Fruit fly (Drosophila melanogaster): ENCODE results near the gene CG18549.

The CG18549 gene

DNA sequence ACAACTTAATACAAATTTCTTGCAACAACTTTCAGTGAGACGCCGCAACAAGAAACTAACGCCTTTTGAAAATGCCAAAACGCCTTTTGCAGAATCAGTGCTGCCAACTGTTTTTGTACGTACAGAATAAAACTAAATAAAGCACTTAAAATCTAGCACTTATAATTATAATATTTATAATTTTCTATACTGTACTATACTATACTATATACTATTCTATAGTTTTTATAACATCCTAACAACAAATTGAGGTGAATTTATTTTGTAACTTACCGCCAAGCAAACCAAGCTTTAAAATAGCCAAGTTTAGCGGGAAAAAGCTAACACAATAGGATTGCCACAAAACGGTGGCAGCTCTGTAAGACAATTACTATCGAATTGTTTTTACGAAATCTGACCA lies 15.3 kb upstream of the CG18549 start, which contains the start of the genes Aos1 and Srlp (continued):
- peak; percentile 43 for TF ChIP-seq nom (GFP tag; optimal IDR thresholded peaks at IDR 0.05)
- TF ChIP-seq zfh2 (GFP tag; optimal IDR thresholded peaks at IDR 0.05), result peak; percentile 18
- TF ChIP-seq CG10462 (GFP tag; optimal IDR thresholded peaks at IDR 0.05), result no peak
- TF ChIP-seq chn (GFP tag; optimal IDR thresholded peaks at IDR 0.05), result no peak
- no peak for TF ChIP-seq Kr (GFP tag; optimal IDR thresholded peaks at IDR 0.05)
- no peak for TF ChIP-seq Vsx1 (GFP tag; optimal IDR thresholded peaks at IDR 0.05)
- no peak for TF ChIP-seq CG12769 (tag; optimal IDR thresholded peaks at IDR 0.05)
- no peak for TF ChIP-seq Myb (GFP tag; optimal IDR thresholded peaks at IDR 0.05)
- TF ChIP-seq CG14965 (GFP tag; optimal IDR thresholded peaks at IDR 0.05; ENCODE audit: borderline replicate concordance), result no peak
- TF ChIP-seq ATbp (GFP tag; optimal IDR thresholded peaks at IDR 0.05), result no peak
- TF ChIP-seq Deaf1 (tag; optimal IDR thresholded peaks at IDR 0.05), result no peak
- no peak for TF ChIP-seq org-1 (GFP tag; optimal IDR thresholded peaks at IDR 0.05)
- no peak for TF ChIP-seq NFAT (GFP tag; IDR thresholded peaks at IDR 0.05)
- TF ChIP-seq lab (GFP tag; optimal IDR thresholded peaks at IDR 0.05), result no peak
- TF ChIP-seq ttk (GFP tag; IDR thresholded peaks at IDR 0.05), result no peak
- TF ChIP-seq CG17568 (GFP tag; optimal IDR thresholded peaks at IDR 0.05), result no peak
- TF ChIP-seq mam (GFP tag; optimal IDR thresholded peaks at IDR 0.05), result peak; percentile 15
- no peak for TF ChIP-seq inv (GFP tag; IDR thresholded peaks at IDR 0.05; ENCODE audit: partially characterized antibody)
- no peak for TF ChIP-seq Hmx (GFP tag; optimal IDR thresholded peaks at IDR 0.05)
- no peak for TF ChIP-seq Hr51 (GFP tag; optimal IDR thresholded peaks at IDR 0.05)
- peak; percentile 61 for TF ChIP-seq PHDP (tag; optimal IDR thresholded peaks at IDR 0.05)
- peak; percentile 11 for TF ChIP-seq CG18011 (GFP tag; optimal IDR thresholded peaks at IDR 0.05)
- TF ChIP-seq CG6175 (GFP tag; IDR thresholded peaks at IDR 0.05), result no peak
- no peak for TF ChIP-seq CG6854 (GFP tag; optimal IDR thresholded peaks at IDR 0.05)
- TF ChIP-seq Abd-B (GFP tag; optimal IDR thresholded peaks at IDR 0.05), result peak; percentile 62
- no peak for TF ChIP-seq CG34422 (GFP tag; IDR thresholded peaks at IDR 0.05)
- no peak for TF ChIP-seq CG6791 (GFP tag; IDR thresholded peaks at IDR 0.05; ENCODE audit: partially characterized antibody)
- peak; percentile 3 for TF ChIP-seq CG1602 (GFP tag; optimal IDR thresholded peaks at IDR 0.05)
- no peak for TF ChIP-seq Taf1 (GFP tag; IDR thresholded peaks at IDR 0.05)
- TF ChIP-seq hb (GFP tag; IDR thresholded peaks at IDR 0.05; ENCODE audit: partially characterized antibody), result no peak
- TF ChIP-seq CG17328 (GFP tag; IDR thresholded peaks at IDR 0.05), result 0 out of 2 replicates have a peak, but pooled peaks have one; percentile 30
- no peak for TF ChIP-seq ssp (GFP tag; IDR thresholded peaks at IDR 0.05)
- no peak for TF ChIP-seq dmrt99B (tag; optimal IDR thresholded peaks at IDR 0.05)
- no peak for TF ChIP-seq CG11398 (GFP tag; optimal IDR thresholded peaks at IDR 0.05)
- no peak for TF ChIP-seq CG11085 (GFP tag; IDR thresholded peaks at IDR 0.05)
- peak; percentile 79 for TF ChIP-seq sug (tag; optimal IDR thresholded peaks at IDR 0.05)
- TF ChIP-seq CG17361 (GFP tag; IDR thresholded peaks at IDR 0.05), result peak; percentile 77
- TF ChIP-seq p53 (GFP tag; optimal IDR thresholded peaks at IDR 0.05), result no peak
- peak; percentile 11 for TF ChIP-seq CG11723 (GFP tag; optimal IDR thresholded peaks at IDR 0.05)
- no peak for TF ChIP-seq jing (GFP tag; optimal IDR thresholded peaks at IDR 0.05)
- TF ChIP-seq cwo (GFP tag; optimal IDR thresholded peaks at IDR 0.05), result no peak
- peak in 1 of 2 experiments; percentile 49 for TF ChIP-seq bsh (GFP tag; optimal IDR thresholded peaks at IDR 0.05)
- no peak for TF ChIP-seq CG5953 (GFP tag; IDR thresholded peaks at IDR 0.05)
- TF ChIP-seq Dfd (GFP tag; optimal IDR thresholded peaks at IDR 0.05), result no peak
- TF ChIP-seq CG10654 (GFP tag; optimal IDR thresholded peaks at IDR 0.05), result peak; percentile 24
- no peak for TF ChIP-seq h (optimal IDR thresholded peaks at IDR 0.05)
- TF ChIP-seq CG31365 (tag; optimal IDR thresholded peaks at IDR 0.05), result no peak
- TF ChIP-seq seq (GFP tag; IDR thresholded peaks at IDR 0.05), result no peak
- TF ChIP-seq chinmo (GFP tag; IDR thresholded peaks at IDR 0.05; ENCODE audit: partially characterized antibody), result 0 out of 4 replicates have a peak, but pooled peaks have one; percentile 38
- peak; percentile 74 for TF ChIP-seq gfzf (GFP tag; optimal IDR thresholded peaks at IDR 0.05)
- no peak for TF ChIP-seq chif (GFP tag; optimal IDR thresholded peaks at IDR 0.05)

All from whole organism, embryonic.